Fruit fly (Drosophila melanogaster) whole organism, wandering third instar larva: ENCODE data around the gene CG6126.

Experiments
- Abd-B ChIP-seq: fragments of >200 bp; optimal IDR thresholded peaks from 2 replicates; lab custom pipeline; 2017; ENCODE audit warnings: missing biosample characterization, missing genetic modification characterization
- CG32264 ChIP-seq: fragments of 200-800 bp; sonication (Bioruptor generic); optimal IDR thresholded peaks from 2 replicates; lab custom pipeline; 2016; ENCODE audit warnings: missing biosample characterization, missing genetic modification characterization
- CG9705 ChIP-seq: fragments of 200-800 bp; sonication (Bioruptor generic); optimal IDR thresholded peaks from 2 replicates; lab custom pipeline; 2018; ENCODE audit warnings: missing biosample characterization, mild to moderate bottlenecking, missing genetic modification characterization
- CrebA ChIP-seq: fragments of 200-800 bp; sonication (Bioruptor generic); optimal IDR thresholded peaks from 2 replicates; lab custom pipeline; 2016; ENCODE audit warnings: missing biosample characterization, mild to moderate bottlenecking, missing genetic modification characterization, borderline replicate concordance
- Dfd ChIP-seq: fragments of >200 bp; optimal IDR thresholded peaks from 2 replicates; lab custom pipeline; 2017; ENCODE audit warnings: missing biosample characterization, missing genetic modification characterization
- Dif ChIP-seq: fragments of 200-275, 200-300 bp; sonication (Bioruptor generic); optimal IDR thresholded peaks from 2 replicates; lab custom pipeline; 2018; ENCODE audit warnings: missing biosample characterization, missing genetic modification characterization; ENCODE audit not compliant: partially characterized antibody
- GATAd ChIP-seq: sonication (Bioruptor generic); optimal IDR thresholded peaks from 2 replicates; lab custom pipeline; 2016; ENCODE audit warnings: missing biosample characterization, missing genetic modification characterization
- HLH106 ChIP-seq: fragments of 200-800 bp; optimal IDR thresholded peaks from 3 replicates; lab custom pipeline; 2019; ENCODE audit warnings: missing biosample characterization, mild to moderate bottlenecking, missing genetic modification characterization, moderate library complexity
- Hnf4 ChIP-seq: fragments of 200-800 bp; sonication (Bioruptor generic); optimal IDR thresholded peaks from 2 replicates; lab custom pipeline; 2016; ENCODE audit warnings: missing biosample characterization, mild to moderate bottlenecking, missing genetic modification characterization
- Hr78 ChIP-seq: fragments of >200 bp; optimal IDR thresholded peaks from 2 replicates; lab custom pipeline; 2017; ENCODE audit warnings: missing biosample characterization, missing genetic modification characterization
- Hr83 ChIP-seq: fragments of 200-300 bp; sonication (Bioruptor generic); optimal IDR thresholded peaks from 2 replicates; lab custom pipeline; 2016; ENCODE audit warnings: missing biosample characterization, mild to moderate bottlenecking, missing genetic modification characterization, moderate library complexity; ENCODE audit not compliant: poor library complexity, severe bottlenecking
- Jra ChIP-seq: sonication (Bioruptor generic); optimal IDR thresholded peaks from 2 replicates; lab custom pipeline; 2016; ENCODE audit warnings: missing biosample characterization, missing genetic modification characterization
- Mio ChIP-seq: sonication (Bioruptor generic); optimal IDR thresholded peaks from 2 replicates; lab custom pipeline; 2016; ENCODE audit warnings: missing biosample characterization, missing genetic modification characterization
- Myc ChIP-seq: fragments of >200 bp; optimal IDR thresholded peaks from 2 replicates; lab custom pipeline; 2017
- N ChIP-seq: fragments of >200 bp; optimal IDR thresholded peaks from 2 replicates; lab custom pipeline; 2018; ENCODE audit warnings: missing biosample characterization, missing external identifiers, missing genetic modification characterization
- OdsH ChIP-seq: fragments of 200-800 bp; sonication (Bioruptor generic); optimal IDR thresholded peaks from 2 replicates; lab custom pipeline; 2016; ENCODE audit warnings: missing biosample characterization, mild to moderate bottlenecking, missing genetic modification characterization
- Rel ChIP-seq, 2 experiments: fragments of 200-800 bp; sonication (Bioruptor generic) in 1 of 2; optimal IDR thresholded peaks; 2 replicates in 1 of 2; 3 replicates in 1 of 2; lab custom pipeline; 2016 to 2019; ENCODE audit warnings: mild to moderate bottlenecking in 2 of 2, missing biosample characterization in 2 of 2, missing genetic modification characterization in 2 of 2, moderate library complexity in 1 of 2
- Sp1 ChIP-seq: fragments of 200-800 bp; sonication (Bioruptor generic); optimal IDR thresholded peaks from 3 replicates; lab custom pipeline; 2019; ENCODE audit warnings: missing biosample characterization, mild to moderate bottlenecking, missing genetic modification characterization, moderate library complexity
- Vsx2 ChIP-seq: fragments of 200-300, 225-300 bp; sonication (Bioruptor generic); optimal IDR thresholded peaks from 2 replicates; lab custom pipeline; 2018; ENCODE audit warnings: missing biosample characterization, missing genetic modification characterization; ENCODE audit not compliant: partially characterized antibody
- br ChIP-seq: fragments of 200-800 bp; sonication (Bioruptor generic); optimal IDR thresholded peaks from 2 replicates; lab custom pipeline; 2016; ENCODE audit warnings: missing biosample characterization, missing genetic modification characterization
- brk ChIP-seq: fragments of 200-800 bp; sonication (Bioruptor generic); optimal IDR thresholded peaks from 2 replicates; lab custom pipeline; 2016; ENCODE audit warnings: missing biosample characterization, mild to moderate bottlenecking, missing genetic modification characterization
- dl ChIP-seq, 2 experiments: fragments of 175-275, 200-275 bp in 1 of 2; fragments of 200-275 bp in 1 of 2; sonication (Bioruptor generic); optimal IDR thresholded peaks; lab custom pipeline; 2018; ENCODE audit warnings: mild to moderate bottlenecking in 2 of 2, missing biosample characterization in 2 of 2, missing genetic modification characterization in 2 of 2, moderate library complexity in 2 of 2; ENCODE audit not compliant: partially characterized antibody in 2 of 2, insufficient read depth in 1 of 2
- dmrt93B ChIP-seq: fragments of 200-800 bp; sonication (Bioruptor generic); optimal IDR thresholded peaks from 2 replicates; lab custom pipeline; 2018; ENCODE audit warnings: missing biosample characterization, mild to moderate bottlenecking, missing genetic modification characterization
- dsf ChIP-seq: sonication (Bioruptor generic); optimal IDR thresholded peaks from 2 replicates; lab custom pipeline; 2016; ENCODE audit warnings: missing biosample characterization, missing genetic modification characterization, borderline replicate concordance
- ey ChIP-seq: fragments of 200-800 bp; sonication (Bioruptor generic); optimal IDR thresholded peaks from 2 replicates; lab custom pipeline; 2016; ENCODE audit warnings: missing biosample characterization, missing genetic modification characterization
- foxo ChIP-seq, 2 experiments: fragments of 200-800 bp; sonication (Bioruptor generic); optimal IDR thresholded peaks; 2 replicates in 1 of 2; 3 replicates in 1 of 2; lab custom pipeline; 2016 to 2017; ENCODE audit warnings: missing biosample characterization in 2 of 2, missing genetic modification characterization in 2 of 2
- fru ChIP-seq: fragments of 200-800 bp; sonication (Bioruptor generic); optimal IDR thresholded peaks from 3 replicates; lab custom pipeline; 2016; ENCODE audit warnings: missing biosample characterization, mild to moderate bottlenecking, missing genetic modification characterization
- h ChIP-seq: fragments of 200-800 bp; sonication (Bioruptor generic); optimal IDR thresholded peaks from 3 replicates; lab custom pipeline; 2016; ENCODE audit warnings: missing biosample characterization, mild to moderate bottlenecking, missing genetic modification characterization
- jim ChIP-seq: fragments of 175-275, 200-325 bp; sonication (Bioruptor generic); optimal IDR thresholded peaks from 2 replicates; lab custom pipeline; 2016; ENCODE audit warnings: missing biosample characterization, mild to moderate bottlenecking, missing genetic modification characterization
- lola ChIP-seq: fragments of >200 bp; optimal IDR thresholded peaks from 2 replicates; lab custom pipeline; 2017; ENCODE audit warnings: missing biosample characterization, missing genetic modification characterization
- pan ChIP-seq: fragments of >200 bp; optimal IDR thresholded peaks from 2 replicates; lab custom pipeline; 2017
- psq ChIP-seq: fragments of 200-800 bp; sonication (Bioruptor generic); optimal IDR thresholded peaks from 3 replicates; lab custom pipeline; 2017; ENCODE audit warnings: missing biosample characterization, mild to moderate bottlenecking, missing genetic modification characterization, moderate library complexity
- rgr ChIP-seq: fragments of 200-800 bp; sonication (Bioruptor generic); optimal IDR thresholded peaks from 3 replicates; lab custom pipeline; 2016; ENCODE audit warnings: missing biosample characterization, mild to moderate bottlenecking, missing genetic modification characterization
- sage ChIP-seq: fragments of 200-800 bp; sonication (Bioruptor generic); optimal IDR thresholded peaks from 2 replicates; lab custom pipeline; 2016; ENCODE audit warnings: missing biosample characterization, mild to moderate bottlenecking, missing genetic modification characterization
- sv ChIP-seq: fragments of 200-800 bp; sonication (Bioruptor generic); optimal IDR thresholded peaks from 3 replicates; lab custom pipeline; 2016; ENCODE audit warnings: missing biosample characterization, missing genetic modification characterization
- tai ChIP-seq: sonication (Bioruptor generic); optimal IDR thresholded peaks from 2 replicates; lab custom pipeline; 2016; ENCODE audit warnings: missing biosample characterization, missing genetic modification characterization
- usp ChIP-seq: fragments of >200 bp; optimal IDR thresholded peaks from 2 replicates; lab custom pipeline; 2017; ENCODE audit warnings: missing biosample characterization, missing genetic modification characterization
- woc ChIP-seq: sonication (Bioruptor generic); optimal IDR thresholded peaks from 2 replicates; lab custom pipeline; 2016; ENCODE audit warnings: missing biosample characterization, mild to moderate bottlenecking, missing genetic modification characterization

Gene CG6126

DNA sequence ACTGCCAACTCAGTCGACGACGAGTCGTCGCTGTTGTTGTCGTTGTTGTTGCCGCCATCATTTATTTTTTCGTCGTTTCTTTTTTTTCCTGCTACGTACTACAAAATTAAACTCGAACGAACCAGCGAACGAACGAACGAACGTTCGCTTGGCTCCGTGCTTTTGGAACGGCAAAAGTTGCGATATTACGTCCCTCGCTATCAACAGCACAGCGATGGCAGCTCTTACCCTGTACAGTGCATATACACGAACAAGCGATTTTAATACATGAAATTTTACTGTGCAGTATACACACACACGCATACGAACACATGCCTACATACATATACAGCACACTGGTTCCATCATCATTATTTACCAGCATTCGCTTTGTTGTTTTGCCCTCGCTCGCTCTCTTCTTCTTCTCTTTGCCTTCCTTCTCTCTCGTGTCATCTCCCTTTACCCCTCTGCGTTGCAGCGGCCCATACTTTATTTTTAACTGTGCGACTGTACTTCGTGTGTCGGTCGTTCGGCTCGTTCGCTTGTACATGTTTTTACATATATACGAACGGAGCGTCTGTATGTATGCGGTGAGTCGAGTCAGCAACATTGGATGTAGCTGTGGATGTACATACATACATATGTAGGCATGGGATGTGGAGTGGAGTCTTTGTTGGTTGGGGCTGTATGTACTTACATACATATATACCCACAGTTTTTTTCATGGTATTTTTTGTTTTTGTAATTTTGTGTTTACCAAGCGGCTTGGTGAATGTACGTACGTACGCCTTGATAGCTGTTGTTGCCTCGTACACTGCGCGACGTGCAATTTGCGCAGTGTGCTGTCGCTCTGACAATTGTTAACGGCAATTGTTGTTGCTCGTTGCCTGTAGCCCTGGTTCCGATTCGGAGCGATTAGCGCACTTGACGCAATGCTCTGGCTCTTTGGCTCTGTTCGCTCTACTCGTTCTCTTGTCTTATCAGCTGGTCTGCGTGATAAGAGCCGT lies 47.2 kb upstream of the CG6126 start:
- TF ChIP-seq psq (peak; percentile 96), CG32264 (GFP tag; lab: Kevin White, UChicago) (peak; percentile 69), Abd-B (GFP tag; lab: Kevin White, UChicago) (no peak), Hr78 (GFP tag; lab: Kevin White, UChicago) (no peak), N (no peak), foxo (GFP tag; optimal IDR thresholded peaks at IDR 0.05; lab: Kevin White, UChicago) (peak; percentile 45 to 86), Sp1 (GFP tag; lab: Kevin White, UChicago) (peak; percentile 61), h (GFP tag; lab: Kevin White, UChicago) (peak; percentile 91), GATAd (no peak), pan (lab: Kevin White, UChicago) (no peak), Dif (peak; percentile 85), Hr83 (GFP tag; lab: Kevin White, UChicago) (peak; percentile 95), brk (GFP tag; lab: Kevin White, UChicago) (peak; percentile 78), usp (GFP tag; lab: Kevin White, UChicago) (no peak), sage (GFP tag; lab: Kevin White, UChicago) (peak; percentile 57), HLH106 (tag; lab: Kevin White, UChicago) (peak; percentile 71), Jra (GFP tag; lab: Kevin White, UChicago) (peak; percentile 90), CG9705 (GFP tag; lab: Kevin White, UChicago) (peak; percentile 29), lola (GFP tag; lab: Kevin White, UChicago) (no peak), tai (peak; percentile 83), fru (GFP tag; lab: Kevin White, UChicago) (peak; percentile 72), Rel (GFP tag; optimal IDR thresholded peaks at IDR 0.05; lab: Kevin White, UChicago) (peak; percentile 87), Rel (tag; optimal IDR thresholded peaks at IDR 0.05; lab: Kevin White, UChicago) (peak; percentile 90), dl (GFP tag; optimal IDR thresholded peaks at IDR 0.05; lab: Kevin White, UChicago; ENCODE audit: insufficient read depth in 1 of 2, partially characterized antibody in 2 of 2) (peak; percentile 77 to 78), dmrt93B (no peak), Dfd (GFP tag; lab: Kevin White, UChicago) (no peak), sv (GFP tag; lab: Kevin White, UChicago) (no peak), jim (GFP tag; lab: Kevin White, UChicago) (peak; percentile 93), br (GFP tag; lab: Kevin White, UChicago) (peak; percentile 59), Myc (lab: Kevin White, UChicago) (no peak), Hnf4 (peak; percentile 84), ey (GFP tag; lab: Kevin White, UChicago) (peak; percentile 77), rgr (GFP tag; lab: Kevin White, UChicago) (peak; percentile 83), dsf (peak; percentile 56), Vsx2 (GFP tag; lab: Kevin White, UChicago) (no peak), Mio (GFP tag; lab: Kevin White, UChicago) (no peak), CrebA (GFP tag; lab: Kevin White, UChicago) (peak; percentile 95), woc (peak; percentile 89), OdsH (peak; percentile 75)

- TF ChIP-seq OdsH = no peak
- TF ChIP-seq N = no peak
- TF ChIP-seq Rel (GFP tag; optimal IDR thresholded peaks at IDR 0.05; lab: Kevin White, UChicago) = no peak
- peak; percentile 97 for TF ChIP-seq Rel (tag; optimal IDR thresholded peaks at IDR 0.05; lab: Kevin White, UChicago)
- TF ChIP-seq usp (GFP tag; lab: Kevin White, UChicago) = no peak
- TF ChIP-seq Vsx2 (GFP tag; lab: Kevin White, UChicago) = no peak
- TF ChIP-seq Dfd (GFP tag; lab: Kevin White, UChicago) = no peak
- no peak for TF ChIP-seq dmrt93B
- TF ChIP-seq dsf = no peak
- TF ChIP-seq tai = no peak
- TF ChIP-seq ey (GFP tag; lab: Kevin White, UChicago) = no peak
- TF ChIP-seq lola (GFP tag; lab: Kevin White, UChicago) = no peak
- TF ChIP-seq rgr (GFP tag; lab: Kevin White, UChicago) = peak; percentile 25
- TF ChIP-seq sv (GFP tag; lab: Kevin White, UChicago) = no peak
- peak; percentile 9 for TF ChIP-seq Dif
- no peak for TF ChIP-seq Hr83 (GFP tag; lab: Kevin White, UChicago)
- no peak for TF ChIP-seq CG9705 (GFP tag; lab: Kevin White, UChicago)
- TF ChIP-seq CG32264 (GFP tag; lab: Kevin White, UChicago) = no peak
- TF ChIP-seq foxo (GFP tag; optimal IDR thresholded peaks at IDR 0.05; lab: Kevin White, UChicago) = no peak
- TF ChIP-seq CrebA (GFP tag; lab: Kevin White, UChicago) = no peak
- TF ChIP-seq, all 38 proteins: peak for 3
Observed at dm6 chr3R:16249510-16249828, 46.6 kb upstream of the CG6126 start.
